Worm (Caenorhabditis elegans): ENCODE results near the gene srw-32.

Gene srw-32

ce11 chrV:17485078-17485477 is 23.5 kb upstream of the srw-32 start, which contains the start of gene srh-111:
Gene srh-111, minus strand, starts transcription at chrV:17485178.
- TF ChIP-seq rec-8 (tag; optimal IDR thresholded peaks at IDR 0.05) (no peak), efl-1 (GFP tag; optimal IDR thresholded peaks at IDR 0.05) (no peak), rpc-1 (optimal IDR thresholded peaks at IDR 0.05) (no peak), rpc-1 (tag; optimal IDR thresholded peaks at IDR 0.05) (no peak), unc-130 (GFP tag; optimal IDR thresholded peaks at IDR 0.05) (no peak), ccch-3 (GFP tag; optimal IDR thresholded peaks at IDR 0.05) (no peak), aptf-3 (GFP tag; IDR thresholded peaks at IDR 0.05) (no peak)

ce11 chrV:17486034-17486433 is 22.6 kb upstream of the srw-32 start, which contains the start of gene scl-24:
Gene scl-24, plus strand, starts transcription at chrV:17486334.
- TF ChIP-seq nfya-1 (tag; optimal IDR thresholded peaks at IDR 0.05; ENCODE audit: borderline replicate concordance, insufficient read depth) (no peak), rpc-1 (optimal IDR thresholded peaks at IDR 0.05) (no peak), rpc-1 (tag; optimal IDR thresholded peaks at IDR 0.05) (no peak), B0336.3 (GFP tag; IDR thresholded peaks at IDR 0.05) (no peak), tlf-1 (GFP tag; optimal IDR thresholded peaks at IDR 0.05) (no peak), snpc-4 (GFP tag; optimal IDR thresholded peaks at IDR 0.05) (no peak), snpc-4 (tag; optimal IDR thresholded peaks at IDR 0.05) (no peak), hlh-12 (tag; optimal IDR thresholded peaks at IDR 0.05) (no peak), unc-62 (GFP tag; optimal IDR thresholded peaks at IDR 0.05) (no peak), nhr-90 (tag; optimal IDR thresholded peaks at IDR 0.05) (no peak), Y53F4B.3 (GFP tag; IDR thresholded peaks at IDR 0.05) (no peak), akir-1 (GFP tag; optimal IDR thresholded peaks at IDR 0.05) (no peak), die-1 (tag; optimal IDR thresholded peaks at IDR 0.05) (no peak), ztf-25 (GFP tag; IDR thresholded peaks at IDR 0.05) (no peak), hmg-20 (GFP tag; IDR thresholded peaks at IDR 0.05) (no peak), ccch-3 (GFP tag; optimal IDR thresholded peaks at IDR 0.05) (no peak), cebp-1 (GFP tag; IDR thresholded peaks at IDR 0.05) (no peak), cebp-1 (tag; optimal IDR thresholded peaks at IDR 0.05) (no peak), B0035.1 (tag; optimal IDR thresholded peaks at IDR 0.05) (no peak)

- TF ChIP-seq ztf-6 (GFP tag; IDR thresholded peaks at IDR 0.05) (no peak), hsf-1 (GFP tag; IDR thresholded peaks at IDR 0.05) (no peak), snpc-1.1 (tag; optimal IDR thresholded peaks at IDR 0.05; ENCODE audit: insufficient read depth) (no peak), Y56A3A.18 (GFP tag; IDR thresholded peaks at IDR 0.05) (no peak)
Measured at ce11 chrV:17493732-17494131, 14.9 kb upstream of the srw-32 start, which contains the start of gene fbxa-102. Gene fbxa-102, minus strand, starts transcription at chrV:17493832.

- TF ChIP-seq B0035.1 (tag; optimal IDR thresholded peaks at IDR 0.05) (no peak), sptf-2 (GFP tag; optimal IDR thresholded peaks at IDR 0.05) (no peak), F57A8.1 (GFP tag; optimal IDR thresholded peaks at IDR 0.05) (no peak), rpc-1 (optimal IDR thresholded peaks at IDR 0.05) (no peak), rpc-1 (tag; optimal IDR thresholded peaks at IDR 0.05) (no peak), snpc-1.3 (tag; optimal IDR thresholded peaks at IDR 0.05; ENCODE audit: insufficient read depth) (no peak), somi-1 (GFP tag; optimal IDR thresholded peaks at IDR 0.05) (no peak), atf-7 (tag; optimal IDR thresholded peaks at IDR 0.05) (no peak), F49E8.2 (tag; optimal IDR thresholded peaks at IDR 0.05; ENCODE audit: insufficient read depth) (no peak), F55B11.4 (tag; optimal IDR thresholded peaks at IDR 0.05; ENCODE audit: borderline replicate concordance, insufficient read depth) (no peak), F10E7.11 (tag; optimal IDR thresholded peaks at IDR 0.05) (no peak), hlh-26 (GFP tag; conservative IDR thresholded peaks at IDR 0.05) (no peak)
Measured at ce11 chrV:17496071-17496470, 12.5 kb upstream of the srw-32 start, which contains the start of gene srh-118. Gene srh-118, minus strand, starts transcription at chrV:17496171.
